Fruit fly (Drosophila melanogaster): Measurements from ENCODE around the gene spdi.

Gene spdi

dm6 chrX:629239-629821, 9.3 kb upstream of the spdi start, which contains the start of the genes RpL36 and Mybbp1A (continued):
- TF ChIP-seq knrl (GFP tag; IDR thresholded peaks at IDR 0.05; ENCODE audit: partially characterized antibody) (peak; percentile 89), CG33557 (GFP tag; optimal IDR thresholded peaks at IDR 0.05) (no peak), otp (GFP tag; IDR thresholded peaks at IDR 0.05) (peak; percentile 66), CG7839 (tag; optimal IDR thresholded peaks at IDR 0.05) (peak; percentile 66), CG2889 (GFP tag; IDR thresholded peaks at IDR 0.05) (0 out of 3 replicates have a peak, but pooled peaks have one; percentile 37), bab2 (GFP tag; optimal IDR thresholded peaks at IDR 0.05) (peak; percentile 62), Fer2 (tag; optimal IDR thresholded peaks at IDR 0.05) (peak; percentile 45), sens (GFP tag) (peak; percentile 93), Blimp-1 (GFP tag; optimal IDR thresholded peaks at IDR 0.05) (no peak), HLH4C (GFP tag; IDR thresholded peaks at IDR 0.05; ENCODE audit: partially characterized antibody) (peak; percentile 92), caup (GFP tag; optimal IDR thresholded peaks at IDR 0.05; ENCODE audit: severe bottlenecking) (peak; percentile 90), Ets65A (GFP tag) (peak; percentile 98), sens-2 (GFP tag; IDR thresholded peaks at IDR 0.05) (0 out of 2 replicates have a peak, but pooled peaks have one; percentile 52), ems (GFP tag; optimal IDR thresholded peaks at IDR 0.05) (peak; percentile 72), CG31365 (tag; optimal IDR thresholded peaks at IDR 0.05) (peak; percentile 42), Hr39 (optimal IDR thresholded peaks at IDR 0.05) (no peak), CG9797 (GFP tag; optimal IDR thresholded peaks at IDR 0.05) (peak; percentile 68), HmgD (GFP tag; optimal IDR thresholded peaks at IDR 0.05) (peak; percentile 79), ftz-f1 (GFP tag; optimal IDR thresholded peaks at IDR 0.05) (peak; percentile 54), amos (GFP tag; IDR thresholded peaks at IDR 0.05; ENCODE audit: partially characterized antibody) (peak; percentile 91), pzg (GFP tag; optimal IDR thresholded peaks at IDR 0.05) (peak; percentile 88), CG9727 (GFP tag; optimal IDR thresholded peaks at IDR 0.05) (peak; percentile 88), h (optimal IDR thresholded peaks at IDR 0.05) (no peak), CG12391 (tag; optimal IDR thresholded peaks at IDR 0.05) (peak; percentile 70), aop (GFP tag; IDR thresholded peaks at IDR 0.05) (no peak), Gsc (GFP tag; IDR thresholded peaks at IDR 0.05) (no peak), inv (GFP tag; IDR thresholded peaks at IDR 0.05; ENCODE audit: partially characterized antibody) (peak; percentile 85), peb (GFP tag; IDR thresholded peaks at IDR 0.05) (no peak), CG31224 (GFP tag; IDR thresholded peaks at IDR 0.05) (peak; percentile 39; the same call in 1 of the 2 replicates), sug (tag; optimal IDR thresholded peaks at IDR 0.05) (peak; percentile 60), CG3163 (GFP tag; optimal IDR thresholded peaks at IDR 0.05) (peak; percentile 79), onecut (GFP tag; IDR thresholded peaks at IDR 0.05) (peak; percentile 67), Rfx (GFP tag; IDR thresholded peaks at IDR 0.05) (peak; percentile 85), CG2678 (tag; optimal IDR thresholded peaks at IDR 0.05) (peak; percentile 64), sna (GFP tag; IDR thresholded peaks at IDR 0.05; ENCODE audit: partially characterized antibody) (peak; percentile 86), gsb (GFP tag; IDR thresholded peaks at IDR 0.05) (peak; percentile 24; the same call in 1 of the 2 replicates), CG18764 (GFP tag; optimal IDR thresholded peaks at IDR 0.05) (peak; percentile 60), CG8290 (GFP tag; optimal IDR thresholded peaks at IDR 0.05) (peak; percentile 35), CG8290 (tag; optimal IDR thresholded peaks at IDR 0.05) (peak; percentile 48 to 90), CG30020 (tag; optimal IDR thresholded peaks at IDR 0.05) (peak; percentile 38), CG1832 (GFP tag; optimal IDR thresholded peaks at IDR 0.05) (no peak), gcm (GFP tag; optimal IDR thresholded peaks at IDR 0.05) (peak; percentile 55), CG6791 (GFP tag; IDR thresholded peaks at IDR 0.05; ENCODE audit: partially characterized antibody) (peak; percentile 85), CG13624 (GFP tag; optimal IDR thresholded peaks at IDR 0.05) (peak; percentile 86), slbo (GFP tag; IDR thresholded peaks at IDR 0.05) (peak; percentile 79), cad (GFP tag; optimal IDR thresholded peaks at IDR 0.05) (no peak), Atf3 (GFP tag; optimal IDR thresholded peaks at IDR 0.05) (peak; percentile 62), E2f1 (GFP tag; IDR thresholded peaks at IDR 0.05) (peak; percentile 57; the same call in 1 of the 2 replicates), Ets97D (GFP tag; optimal IDR thresholded peaks at IDR 0.05) (peak; percentile 99), NFAT (GFP tag; IDR thresholded peaks at IDR 0.05) (peak; percentile 71), eve (GFP tag; optimal IDR thresholded peaks at IDR 0.05) (no peak)
